Worm (Caenorhabditis elegans): ENCODE measurements around the gene clec-37.

Gene clec-37

ce11 chrV:16852002-16852401 lies at the start of gene clec-37:
TSS of gene clec-37 (minus strand) at chrV:16852102.
- no peak for TF ChIP-seq med-1 (GFP tag; optimal IDR thresholded peaks at IDR 0.05; ENCODE audit: insufficient read depth)
- TF ChIP-seq cog-1 (tag; optimal IDR thresholded peaks at IDR 0.05) = no peak
- TF ChIP-seq ztf-23 (GFP tag; IDR thresholded peaks at IDR 0.05) = no peak
- TF ChIP-seq ztf-29 (GFP tag; IDR thresholded peaks at IDR 0.05) = no peak
- TF ChIP-seq ref-1 (GFP tag; conservative IDR thresholded peaks at IDR 0.05) = no peak
- TF ChIP-seq klf-2 (GFP tag; conservative IDR thresholded peaks at IDR 0.05) = no peak
- no peak for TF ChIP-seq tab-1 (GFP tag; IDR thresholded peaks at IDR 0.05)
- no peak for TF ChIP-seq flt-1 (GFP tag; IDR thresholded peaks at IDR 0.05)
- no peak for TF ChIP-seq T22C8.4 (GFP tag; IDR thresholded peaks at IDR 0.05)

ce11 chrV:16899355-16899754 lies 47.5 kb upstream of the clec-37 start, which contains the start of gene fbxa-45:
TSS of gene fbxa-45 (minus strand) at chrV:16899455.
- TF ChIP-seq cog-1 (tag; optimal IDR thresholded peaks at IDR 0.05) (no peak), ztf-23 (GFP tag; IDR thresholded peaks at IDR 0.05) (no peak), ztf-29 (GFP tag; IDR thresholded peaks at IDR 0.05) (no peak), klf-2 (GFP tag; conservative IDR thresholded peaks at IDR 0.05) (no peak), flt-1 (GFP tag; IDR thresholded peaks at IDR 0.05) (no peak), ref-1 (GFP tag; conservative IDR thresholded peaks at IDR 0.05) (no peak), tab-1 (GFP tag; IDR thresholded peaks at IDR 0.05) (no peak), med-1 (GFP tag; optimal IDR thresholded peaks at IDR 0.05; ENCODE audit: insufficient read depth) (no peak), T22C8.4 (GFP tag; IDR thresholded peaks at IDR 0.05) (no peak)

- TF ChIP-seq cog-1 (tag; optimal IDR thresholded peaks at IDR 0.05) (no peak), flt-1 (GFP tag; IDR thresholded peaks at IDR 0.05) (no peak), tab-1 (GFP tag; IDR thresholded peaks at IDR 0.05) (no peak), T22C8.4 (GFP tag; IDR thresholded peaks at IDR 0.05) (no peak), ref-1 (GFP tag; conservative IDR thresholded peaks at IDR 0.05) (no peak), ztf-23 (GFP tag; IDR thresholded peaks at IDR 0.05) (no peak)
Measured at ce11 chrV:16893440-16893839, 41.5 kb upstream of the clec-37 start, which contains the start of gene F09C6.15. TSS of gene F09C6.15 (plus strand) at chrV:16893740.

ce11 chrV:16888788-16889325 lies 37.0 kb upstream of the clec-37 start, which contains the start of the genes ifas-2 and fbxa-44:
TSS of gene ifas-2 (minus strand) at chrV:16888888.
TSS of gene fbxa-44 (plus strand) at chrV:16889275.
- TF ChIP-seq med-1 (GFP tag; optimal IDR thresholded peaks at IDR 0.05; ENCODE audit: insufficient read depth) (no peak), tab-1 (GFP tag; IDR thresholded peaks at IDR 0.05) (no peak), ztf-29 (GFP tag; IDR thresholded peaks at IDR 0.05) (no peak), flt-1 (GFP tag; IDR thresholded peaks at IDR 0.05) (no peak), klf-2 (GFP tag; conservative IDR thresholded peaks at IDR 0.05) (no peak), ztf-23 (GFP tag; IDR thresholded peaks at IDR 0.05) (no peak), T22C8.4 (GFP tag; IDR thresholded peaks at IDR 0.05) (no peak), ref-1 (GFP tag; conservative IDR thresholded peaks at IDR 0.05) (no peak), cog-1 (tag; optimal IDR thresholded peaks at IDR 0.05) (no peak)

ce11 chrV:16884744-16885143 lies 32.8 kb upstream of the clec-37 start, which contains the start of gene F09C6.13:
TSS of gene F09C6.13 (plus strand) at chrV:16885044.
- TF ChIP-seq cog-1 (tag; optimal IDR thresholded peaks at IDR 0.05) (no peak), med-1 (GFP tag; optimal IDR thresholded peaks at IDR 0.05; ENCODE audit: insufficient read depth) (no peak), ztf-29 (GFP tag; IDR thresholded peaks at IDR 0.05) (no peak), ztf-23 (GFP tag; IDR thresholded peaks at IDR 0.05) (no peak), T22C8.4 (GFP tag; IDR thresholded peaks at IDR 0.05) (no peak), tab-1 (GFP tag; IDR thresholded peaks at IDR 0.05) (no peak), klf-2 (GFP tag; conservative IDR thresholded peaks at IDR 0.05) (no peak), ref-1 (GFP tag; conservative IDR thresholded peaks at IDR 0.05) (no peak), flt-1 (GFP tag; IDR thresholded peaks at IDR 0.05) (no peak)

- TF ChIP-seq T22C8.4 (GFP tag; IDR thresholded peaks at IDR 0.05) (no peak), klf-2 (GFP tag; conservative IDR thresholded peaks at IDR 0.05) (no peak), cog-1 (tag; optimal IDR thresholded peaks at IDR 0.05) (no peak), tab-1 (GFP tag; IDR thresholded peaks at IDR 0.05) (no peak), med-1 (GFP tag; optimal IDR thresholded peaks at IDR 0.05; ENCODE audit: insufficient read depth) (no peak), flt-1 (GFP tag; IDR thresholded peaks at IDR 0.05) (no peak), ztf-29 (GFP tag; IDR thresholded peaks at IDR 0.05) (no peak), ztf-23 (GFP tag; IDR thresholded peaks at IDR 0.05) (no peak), ref-1 (GFP tag; conservative IDR thresholded peaks at IDR 0.05) (no peak)
Measured at ce11 chrV:16882260-16882918, 30.5 kb upstream of the clec-37 start, which contains the start of the genes F09C6.11 and F09C6.12. TSS of gene F09C6.11 (minus strand) at chrV:16882310. TSS of gene F09C6.12 (plus strand) at chrV:16882868.

ce11 chrV:16880679-16881078 lies 28.8 kb upstream of the clec-37 start, which contains the start of gene F09C6.14:
TSS of gene F09C6.14 (plus strand) at chrV:16880979.
- TF ChIP-seq T22C8.4 (GFP tag; IDR thresholded peaks at IDR 0.05) (no peak), ztf-29 (GFP tag; IDR thresholded peaks at IDR 0.05) (no peak), klf-2 (GFP tag; conservative IDR thresholded peaks at IDR 0.05) (no peak), ref-1 (GFP tag; conservative IDR thresholded peaks at IDR 0.05) (no peak), tab-1 (GFP tag; IDR thresholded peaks at IDR 0.05) (no peak), ztf-23 (GFP tag; IDR thresholded peaks at IDR 0.05) (no peak), med-1 (GFP tag; optimal IDR thresholded peaks at IDR 0.05; ENCODE audit: insufficient read depth) (no peak), flt-1 (GFP tag; IDR thresholded peaks at IDR 0.05) (no peak)

ce11 chrV:16880054-16880453 lies 28.2 kb upstream of the clec-37 start, which contains the start of gene F09C6.3:
TSS of gene F09C6.3 (minus strand) at chrV:16880154.
- TF ChIP-seq ztf-29 (GFP tag; IDR thresholded peaks at IDR 0.05) (no peak), T22C8.4 (GFP tag; IDR thresholded peaks at IDR 0.05) (no peak), cog-1 (tag; optimal IDR thresholded peaks at IDR 0.05) (no peak), klf-2 (GFP tag; conservative IDR thresholded peaks at IDR 0.05) (no peak), flt-1 (GFP tag; IDR thresholded peaks at IDR 0.05) (no peak), ztf-23 (GFP tag; IDR thresholded peaks at IDR 0.05) (no peak), tab-1 (GFP tag; IDR thresholded peaks at IDR 0.05) (no peak), med-1 (GFP tag; optimal IDR thresholded peaks at IDR 0.05; ENCODE audit: insufficient read depth) (no peak), ref-1 (GFP tag; conservative IDR thresholded peaks at IDR 0.05) (no peak)

- no peak for TF ChIP-seq med-1 (GFP tag; optimal IDR thresholded peaks at IDR 0.05; ENCODE audit: insufficient read depth)
- no peak for TF ChIP-seq ztf-23 (GFP tag; IDR thresholded peaks at IDR 0.05)
- no peak for TF ChIP-seq cog-1 (tag; optimal IDR thresholded peaks at IDR 0.05)
- TF ChIP-seq flt-1 (GFP tag; IDR thresholded peaks at IDR 0.05) = no peak
- no peak for TF ChIP-seq ref-1 (GFP tag; conservative IDR thresholded peaks at IDR 0.05)
- no peak for TF ChIP-seq T22C8.4 (GFP tag; IDR thresholded peaks at IDR 0.05)
Measured at ce11 chrV:16879532-16879931, 27.6 kb upstream of the clec-37 start.

Data from whole organism, midembryonic.